Fruit fly (Drosophila melanogaster): ENCODE measurements around the gene CG16824.

CG16824 gene

dm6 chr2L:13292626-13293025, at the start of gene CG16824:
TSS of gene CG16824 (plus strand) at chr2L:13293009.
- TF ChIP-seq noc (tag; optimal IDR thresholded peaks at IDR 0.05): no peak

dm6 chr2L:13244759-13245308, 48.0 kb upstream of the CG16824 start:
- no peak for TF ChIP-seq noc (tag; optimal IDR thresholded peaks at IDR 0.05)

- TF ChIP-seq noc (tag; optimal IDR thresholded peaks at IDR 0.05): no peak
These were observed 46.8 kb upstream of the CG16824 start, which contains the start of gene CG16820 for dm6 chr2L:13245855-13246645. TSS of gene CG16820 (plus strand) at chr2L:13246232.

dm6 chr2L:13251167-13251566, 41.6 kb upstream of the CG16824 start:
- TF ChIP-seq noc (tag; optimal IDR thresholded peaks at IDR 0.05): no peak

dm6 chr2L:13257177-13257576, 35.6 kb upstream of the CG16824 start, which contains the start of gene Naa20B:
TSS of gene Naa20B (plus strand) at chr2L:13257477.
- no peak for TF ChIP-seq noc (tag; optimal IDR thresholded peaks at IDR 0.05)

dm6 chr2L:13258702-13259101, 34.1 kb upstream of the CG16824 start:
- TF ChIP-seq noc (tag; optimal IDR thresholded peaks at IDR 0.05): no peak

dm6 chr2L:13259643-13260042, 33.2 kb upstream of the CG16824 start, which contains the start of gene CG31730:
TSS of gene CG31730 (minus strand) at chr2L:13259743.
- TF ChIP-seq noc (tag; optimal IDR thresholded peaks at IDR 0.05): no peak

- no peak for TF ChIP-seq noc (tag; optimal IDR thresholded peaks at IDR 0.05)
These were observed 32.1 kb upstream of the CG16824 start, which contains the start of gene CG44085 for dm6 chr2L:13260740-13261139. TSS of gene CG44085 (plus strand) at chr2L:13261008.

dm6 chr2L:13265776-13266175, 27.0 kb upstream of the CG16824 start, which contains the start of gene CG31848:
TSS of gene CG31848 (minus strand) at chr2L:13265876.
- no peak for TF ChIP-seq noc (tag; optimal IDR thresholded peaks at IDR 0.05)

- no peak for TF ChIP-seq noc (tag; optimal IDR thresholded peaks at IDR 0.05)
These were observed 26.2 kb upstream of the CG16824 start for dm6 chr2L:13266627-13267026.

- TF ChIP-seq noc (tag; optimal IDR thresholded peaks at IDR 0.05): no peak
These were observed 24.7 kb upstream of the CG16824 start for dm6 chr2L:13268040-13268652.

dm6 chr2L:13272541-13272940, 20.3 kb upstream of the CG16824 start:
- no peak for TF ChIP-seq noc (tag; optimal IDR thresholded peaks at IDR 0.05)

- no peak for TF ChIP-seq noc (tag; optimal IDR thresholded peaks at IDR 0.05)
These were observed 7.0 kb upstream of the CG16824 start for dm6 chr2L:13285791-13286190.

dm6 chr2L:13286456-13286855, 6.4 kb upstream of the CG16824 start, which contains the start of the genes Drep4 and Uvrag:
TSS of gene Drep4 (minus strand) at chr2L:13286462.
TSS of gene Uvrag (plus strand) at chr2L:13286777.
- no peak for TF ChIP-seq noc (tag; optimal IDR thresholded peaks at IDR 0.05)

dm6 chr2L:13289689-13290088, 3.1 kb upstream of the CG16824 start, which contains the start of gene CG31729:
TSS of gene CG31729 (plus strand) at chr2L:13289997.
- TF ChIP-seq noc (tag; optimal IDR thresholded peaks at IDR 0.05): no peak

- TF ChIP-seq noc (tag; optimal IDR thresholded peaks at IDR 0.05): peak; percentile 93
These were observed 2.3 kb upstream of the CG16824 start for dm6 chr2L:13290276-13291065.

Measured in whole organism, larva.